Worm (Caenorhabditis elegans): ENCODE measurements around the gene K02E11.5.

DNA sequence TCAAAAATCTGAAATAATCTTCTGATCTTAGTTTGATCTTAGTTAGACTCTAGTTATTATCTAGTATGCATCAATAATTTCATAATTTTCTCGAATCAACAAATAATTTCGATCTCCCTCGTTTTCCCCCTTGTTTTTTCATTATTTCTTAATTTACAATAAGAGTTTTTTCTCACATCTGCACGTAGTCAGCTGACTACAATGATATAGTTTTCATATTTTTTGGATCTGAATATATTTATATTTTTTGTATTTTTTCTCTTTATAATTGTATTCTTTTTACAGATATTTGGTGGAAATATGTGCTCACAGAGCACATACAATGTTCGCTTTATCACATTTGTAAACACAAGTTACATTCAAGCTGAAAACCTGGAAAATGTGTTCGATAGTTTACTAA lies 8.2 kb upstream of the K02E11.5 start, which contains the start of gene sre-7:
- TF ChIP-seq R02D3.7 (tag; optimal IDR thresholded peaks at IDR 0.05): no peak
- no peak for TF ChIP-seq fkh-10 (GFP tag; optimal IDR thresholded peaks at IDR 0.05)
- TF ChIP-seq nhr-12 (tag; optimal IDR thresholded peaks at IDR 0.05): no peak
- TF ChIP-seq ceh-28 (tag; optimal IDR thresholded peaks at IDR 0.05): no peak
- no peak for TF ChIP-seq skn-1 (tag; optimal IDR thresholded peaks at IDR 0.05)
- TF ChIP-seq ztf-11 (tag; optimal IDR thresholded peaks at IDR 0.05): no peak
- TF ChIP-seq mml-1 (tag; optimal IDR thresholded peaks at IDR 0.05): no peak
- TF ChIP-seq daf-12 (tag; optimal IDR thresholded peaks at IDR 0.05): no peak
- no peak for TF ChIP-seq unc-39 (tag; optimal IDR thresholded peaks at IDR 0.05)
- TF ChIP-seq unc-62 (GFP tag; optimal IDR thresholded peaks at IDR 0.05): no peak
